Worm (Caenorhabditis elegans) whole organism, young adult: Measurements from ENCODE around the gene fbxb-43.
"Not testable (repeated sequence)": the region's sequence is repeated elsewhere in the genome, so short reads cannot be mapped to it uniquely, and the experiment has no call there.

Experiments
- B0019.2 ChIP-seq: fragments of 200-800 bp; sonication (Bioruptor generic); conservative IDR thresholded peaks from 2 replicates; pipeline ENCODE4 v1.3.6; 2022; ENCODE audit warnings: missing genetic modification reagents, missing genetic modification characterization, missing compliant biosample characterization
- B0336.3 ChIP-seq: fragments of 200-800 bp; sonication (Bioruptor generic); IDR thresholded peaks from 2 replicates; pipeline ENCODE4 v1.3.6; 2022; ENCODE audit warnings: missing genetic modification characterization, missing compliant biosample characterization
- F52B5.7 ChIP-seq: sonication (generic microtip); optimal IDR thresholded peaks from 2 replicates; lab custom pipeline; 2016; ENCODE audit warnings: mild to moderate bottlenecking, missing genetic modification characterization, missing compliant biosample characterization
- K12H6.12 ChIP-seq: fragments of 200-800 bp; sonication (Bioruptor generic); optimal IDR thresholded peaks from 2 replicates; lab custom pipeline; 2018; ENCODE audit warnings: mild to moderate bottlenecking, missing genetic modification characterization, missing compliant biosample characterization
- Y95B8A.8 ChIP-seq: fragments of 200-800 bp; sonication (Bioruptor generic); IDR thresholded peaks from 2 replicates; pipeline ENCODE4 v1.3.6; 2022; ENCODE audit warnings: missing genetic modification reagents, missing genetic modification characterization, missing compliant biosample characterization
- ZK185.1 ChIP-seq: sonication (generic microtip); optimal IDR thresholded peaks from 2 replicates; lab custom pipeline; 2016; ENCODE audit warnings: mild to moderate bottlenecking, missing genetic modification characterization, missing compliant biosample characterization; ENCODE audit not compliant: poor library complexity, severe bottlenecking
- aptf-2 ChIP-seq: fragments of 200-800 bp; sonication (Bioruptor generic); conservative IDR thresholded peaks from 2 replicates; pipeline ENCODE4 v1.3.6; 2022; ENCODE audit warnings: missing genetic modification reagents, missing genetic modification characterization, missing compliant biosample characterization
- attf-5 ChIP-seq: fragments of 200-800 bp; sonication (Bioruptor generic); optimal IDR thresholded peaks from 2 replicates; lab custom pipeline; 2018; ENCODE audit warnings: mild to moderate bottlenecking, missing genetic modification characterization, missing compliant biosample characterization
- bed-1 ChIP-seq: fragments of 200-800 bp; sonication (Bioruptor generic); IDR thresholded peaks from 2 replicates; pipeline ENCODE4 v1.3.6; 2022; ENCODE audit warnings: missing genetic modification reagents, missing genetic modification characterization, missing compliant biosample characterization
- cebp-1 ChIP-seq, 2 experiments: fragments of 200-800 bp in 1 of 2; sonication (Bioruptor generic) in 1 of 2; sonication (generic microtip) in 1 of 2; IDR thresholded peaks in 1 of 2; optimal IDR thresholded peaks in 1 of 2; 2 replicates each; pipeline versions ENCODE4 v1.3.6 to Lab custom; 2017 to 2022; ENCODE audit warnings: missing compliant biosample characterization in 2 of 2, missing genetic modification characterization in 2 of 2, mild to moderate bottlenecking in 1 of 2, missing genetic modification reagents in 1 of 2, moderate library complexity in 1 of 2
- ceh-58 ChIP-seq: fragments of 200-800 bp; sonication (Bioruptor generic); IDR thresholded peaks from 2 replicates; pipeline ENCODE4 v1.3.6; 2022; ENCODE audit warnings: missing genetic modification characterization, missing compliant biosample characterization
- efl-1 ChIP-seq: fragments of 150-350 bp; optimal IDR thresholded peaks from 2 replicates; lab custom pipeline; 2014; ENCODE audit warnings: missing biosample characterization, missing genetic modification reagents, missing genetic modification characterization
- egl-18 ChIP-seq: fragments of 200-800 bp; sonication (Bioruptor generic); IDR thresholded peaks from 2 replicates; pipeline ENCODE4 v1.3.6; 2022; ENCODE audit warnings: missing genetic modification reagents, missing genetic modification characterization, missing compliant biosample characterization
- ekl-4 ChIP-seq: fragments of 200-800 bp; sonication (Bioruptor generic); IDR thresholded peaks from 2 replicates; pipeline ENCODE4 v1.3.6; 2022; ENCODE audit warnings: missing genetic modification reagents, missing genetic modification characterization, missing compliant biosample characterization
- ets-4 ChIP-seq: fragments of 200-800 bp; sonication (Bioruptor generic); optimal IDR thresholded peaks from 2 replicates; lab custom pipeline; 2018; ENCODE audit warnings: mild to moderate bottlenecking, missing genetic modification characterization, missing compliant biosample characterization
- hlh-12 ChIP-seq: sonication (generic microtip); optimal IDR thresholded peaks from 2 replicates; lab custom pipeline; 2016; ENCODE audit warnings: missing genetic modification characterization, missing compliant biosample characterization
- lag-1 ChIP-seq: fragments of 200-800 bp; sonication (Bioruptor generic); IDR thresholded peaks from 2 replicates; pipeline ENCODE4 v1.3.6; 2022; ENCODE audit warnings: missing genetic modification reagents, missing genetic modification characterization, missing compliant biosample characterization
- lir-1 ChIP-seq: fragments of 200-800 bp; sonication (Bioruptor generic); conservative IDR thresholded peaks from 2 replicates; pipeline ENCODE4 v1.3.6; 2022; ENCODE audit warnings: missing genetic modification reagents, missing genetic modification characterization, missing compliant biosample characterization
- lsy-27 ChIP-seq: sonication (generic microtip); optimal IDR thresholded peaks from 2 replicates; lab custom pipeline; 2017; ENCODE audit warnings: missing genetic modification characterization, mild to moderate bottlenecking, missing compliant biosample characterization, antibody characterized with exemption, missing genotype, borderline replicate concordance; ENCODE audit not compliant: insufficient read depth
- madf-10 ChIP-seq: sonication (generic microtip); optimal IDR thresholded peaks from 2 replicates; lab custom pipeline; 2016; ENCODE audit warnings: mild to moderate bottlenecking, missing genetic modification characterization, missing compliant biosample characterization
- nfya-1 ChIP-seq: sonication (generic microtip); optimal IDR thresholded peaks from 2 replicates; lab custom pipeline; 2017; ENCODE audit warnings: antibody characterized with exemption, missing compliant biosample characterization, missing genetic modification characterization, borderline replicate concordance; ENCODE audit not compliant: insufficient read depth
- nfyb-1 ChIP-seq: fragments of 200-800 bp; sonication (Bioruptor generic); IDR thresholded peaks from 2 replicates; pipeline ENCODE4 v1.3.6; 2022; ENCODE audit warnings: missing genetic modification reagents, missing genetic modification characterization, missing compliant biosample characterization
- nhr-90 ChIP-seq: sonication (generic microtip); optimal IDR thresholded peaks from 2 replicates; lab custom pipeline; 2016; ENCODE audit warnings: missing genotype, mild to moderate bottlenecking, missing genetic modification characterization, missing compliant biosample characterization
- sea-2 ChIP-seq: fragments of 200-800 bp; sonication (Bioruptor generic); IDR thresholded peaks from 2 replicates; pipeline ENCODE4 v1.3.6; 2022; ENCODE audit warnings: missing genetic modification characterization, missing compliant biosample characterization
- snpc-1.1 ChIP-seq: sonication (generic microtip); optimal IDR thresholded peaks from 2 replicates; lab custom pipeline; 2017; ENCODE audit warnings: missing genetic modification characterization, mild to moderate bottlenecking, missing compliant biosample characterization, antibody characterized with exemption, moderate library complexity, missing genotype, missing genetic modification reagents; ENCODE audit not compliant: insufficient read depth
- snpc-4 ChIP-seq, 5 experiments: fragments of 150-350 bp in 1 of 5; sonication (generic microtip) in 4 of 5; optimal IDR thresholded peaks; 2 replicates each; lab custom pipeline; 2014 to 2018; ENCODE audit warnings: missing genetic modification characterization in 5 of 5, missing biosample characterization in 3 of 5, antibody characterized with exemption in 2 of 5, mild to moderate bottlenecking in 2 of 5, missing compliant biosample characterization in 2 of 5, missing genotype in 2 of 5, moderate library complexity in 2 of 5, missing genetic modification reagents in 1 of 5
- tbx-9 ChIP-seq: sonication (generic microtip); optimal IDR thresholded peaks from 2 replicates; lab custom pipeline; 2016; ENCODE audit warnings: borderline replicate concordance, missing genetic modification characterization, inconsistent platforms, missing compliant biosample characterization
- xnd-1 ChIP-seq: sonication (generic microtip); optimal IDR thresholded peaks from 2 replicates; lab custom pipeline; 2016; ENCODE audit warnings: missing genotype, missing genetic modification reagents, missing genetic modification characterization, missing compliant biosample characterization
- ztf-3 ChIP-seq: fragments of 200-800 bp; sonication (Bioruptor generic); optimal IDR thresholded peaks from 2 replicates; lab custom pipeline; 2018; ENCODE audit warnings: mild to moderate bottlenecking, missing genetic modification characterization, missing compliant biosample characterization

The fbxb-43 gene

ce11 chrII:1543182-1543581 lies 7.2 kb downstream of the fbxb-43 start, which contains the start of gene K05F6.4:
Gene K05F6.4, plus strand, starts transcription at chrII:1543482.
- TF ChIP-seq attf-5 (GFP tag; lab: Kevin White, UChicago); K12H6.12 (tag; lab: Kevin White, UChicago); ztf-3: not testable (repeated sequence)
- TF ChIP-seq, all 124 proteins: peak for 0; not testable (repeated sequence) for 124

- no peak for TF ChIP-seq B0336.3 (GFP tag; lab: Robert Waterston, UW)
These were observed 9.6 kb downstream of the fbxb-43 start, which contains the start of gene K05F6.12 for ce11 chrII:1545625-1546024. Gene K05F6.12, plus strand, starts transcription at chrII:1545925.

- TF ChIP-seq ZK185.1 (tag; lab: Kevin White, UChicago) (no peak), tbx-9 (tag; lab: Kevin White, UChicago) (no peak), bed-1 (GFP tag; lab: Robert Waterston, UW) (no peak), F52B5.7 (no peak), lag-1 (GFP tag; lab: Robert Waterston, UW) (no peak), sea-2 (GFP tag; lab: Robert Waterston, UW) (no peak)
- TF ChIP-seq, all 124 proteins: peak for 0
These were observed 14.5 kb downstream of the fbxb-43 start, which contains the start of the genes fbxb-52 and fbxb-51 for ce11 chrII:1550501-1550900. Gene fbxb-52, minus strand, starts transcription at chrII:1550601. Gene fbxb-51, plus strand, starts transcription at chrII:1550712.

- not testable (repeated sequence) for TF ChIP-seq madf-10 (tag; lab: Kevin White, UChicago); lsy-27 (tag; lab: Kevin White, UChicago); B0019.2 (GFP tag; lab: Robert Waterston, UW)
- TF ChIP-seq, all 124 proteins: peak for 0; not testable (repeated sequence) for 124
These were observed 20.2 kb downstream of the fbxb-43 start, which contains the start of the genes fbxb-54 and fbxb-50 for ce11 chrII:1556217-1556616. Gene fbxb-54, minus strand, starts transcription at chrII:1556317. Gene fbxb-50, plus strand, starts transcription at chrII:1556443.

ce11 chrII:1560839-1561238 lies 24.8 kb downstream of the fbxb-43 start:
- TF ChIP-seq snpc-4 (GFP tag; optimal IDR thresholded peaks at IDR 0.05; lab: Kevin White, UChicago) (no peak), snpc-4 (tag; optimal IDR thresholded peaks at IDR 0.05; lab: Kevin White, UChicago) (no peak), snpc-1.1 (tag; lab: Kevin White, UChicago) (no peak), efl-1 (GFP tag; lab: Kevin White, UChicago) (no peak), nfya-1 (tag; lab: Kevin White, UChicago) (no peak), aptf-2 (GFP tag; lab: Robert Waterston, UW) (no peak), xnd-1 (tag; lab: Kevin White, UChicago) (no peak), ceh-58 (GFP tag; lab: Robert Waterston, UW) (no peak), egl-18 (GFP tag; lab: Robert Waterston, UW) (no peak), cebp-1 (GFP tag; IDR thresholded peaks at IDR 0.05; lab: Robert Waterston, UW) (no peak), cebp-1 (tag; optimal IDR thresholded peaks at IDR 0.05; lab: Kevin White, UChicago) (no peak), lir-1 (GFP tag; lab: Robert Waterston, UW) (no peak), ekl-4 (GFP tag; lab: Robert Waterston, UW) (no peak), nhr-90 (tag; lab: Kevin White, UChicago) (no peak), nfyb-1 (GFP tag; lab: Robert Waterston, UW) (no peak), hlh-12 (tag; lab: Kevin White, UChicago) (no peak), madf-10 (tag; lab: Kevin White, UChicago) (no peak), Y95B8A.8 (GFP tag; lab: Robert Waterston, UW) (no peak), ets-4 (GFP tag; lab: Kevin White, UChicago) (no peak), B0336.3 (GFP tag; lab: Robert Waterston, UW) (no peak)
